Fruit fly (Drosophila melanogaster): ENCODE measurements around the gene CG11964.

The CG11964 gene

DNA sequence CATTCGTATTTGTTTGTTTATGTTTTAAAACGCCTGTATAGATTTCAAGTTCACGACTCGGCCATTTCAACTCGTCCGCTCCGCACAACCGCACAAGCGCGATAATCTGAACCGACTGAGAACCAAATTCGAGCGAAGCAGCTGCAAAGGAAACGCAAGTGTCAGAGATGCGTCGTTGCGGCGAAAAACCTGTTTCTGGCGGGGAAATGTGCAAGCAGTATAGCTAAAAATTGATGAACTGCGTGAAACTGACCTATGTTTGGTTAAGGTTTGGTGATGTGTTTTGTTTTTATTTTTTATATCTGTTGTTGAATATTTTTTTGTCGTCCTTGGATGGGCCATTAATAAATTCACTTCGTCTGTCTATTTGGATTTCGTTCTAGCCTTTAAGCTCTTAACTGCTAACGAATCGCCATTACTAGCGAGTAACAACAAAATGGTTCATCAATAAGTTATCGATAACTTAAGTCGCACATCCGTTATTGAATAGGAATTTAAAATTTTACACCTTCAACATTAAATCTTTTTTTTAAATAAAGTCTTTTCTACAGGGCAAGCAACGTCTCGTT, 13.0 kb downstream of the CG11964 start, which contains the start of gene pyd (continued):
- TF ChIP-seq Hr3 (GFP tag; optimal IDR thresholded peaks at IDR 0.05) (peak; percentile 58), CG12071 (GFP tag; optimal IDR thresholded peaks at IDR 0.05) (peak; percentile 25), ro (GFP tag; IDR thresholded peaks at IDR 0.05) (no peak), CG12659 (GFP tag; optimal IDR thresholded peaks at IDR 0.05) (peak; percentile 67), eyg (GFP tag; optimal IDR thresholded peaks at IDR 0.05) (peak; percentile 68), CG12219 (GFP tag; optimal IDR thresholded peaks at IDR 0.05) (peak; percentile 38), CG13624 (GFP tag; optimal IDR thresholded peaks at IDR 0.05) (peak; percentile 71), Dll (GFP tag; IDR thresholded peaks at IDR 0.05; ENCODE audit: partially characterized antibody) (peak; percentile 69), Camta (GFP tag; optimal IDR thresholded peaks at IDR 0.05) (peak; percentile 65), Aef1 (GFP tag; IDR thresholded peaks at IDR 0.05) (0 out of 3 replicates have a peak, but pooled peaks have one; percentile 22), Dip2 (GFP tag; IDR thresholded peaks at IDR 0.05) (no peak), CG10979 (tag; optimal IDR thresholded peaks at IDR 0.05) (peak; percentile 49), jing (GFP tag; optimal IDR thresholded peaks at IDR 0.05) (no peak), klu (GFP tag; IDR thresholded peaks at IDR 0.05) (no peak), CG3847 (GFP tag; IDR thresholded peaks at IDR 0.05) (peak; percentile 58), gfzf (GFP tag; optimal IDR thresholded peaks at IDR 0.05) (peak; percentile 30), ems (GFP tag; optimal IDR thresholded peaks at IDR 0.05) (peak; percentile 71), CG7357 (GFP tag; IDR thresholded peaks at IDR 0.05) (no peak), CG2129 (GFP tag; IDR thresholded peaks at IDR 0.05; ENCODE audit: partially characterized antibody) (no peak), dan (GFP tag; IDR thresholded peaks at IDR 0.05) (no peak), esg (GFP tag; conservative IDR thresholded peaks at IDR 0.05) (no peak), CG13287 (GFP tag; IDR thresholded peaks at IDR 0.05; ENCODE audit: partially characterized antibody) (peak; percentile 66), schlank (tag; optimal IDR thresholded peaks at IDR 0.05) (peak; percentile 40), CG8924 (tag; optimal IDR thresholded peaks at IDR 0.05) (peak; percentile 80), CG12299 (tag; optimal IDR thresholded peaks at IDR 0.05) (peak; percentile 49), Poxn (GFP tag; IDR thresholded peaks at IDR 0.05) (no peak), CG11695 (GFP tag; IDR thresholded peaks at IDR 0.05) (peak; percentile 53), CG7745 (tag; optimal IDR thresholded peaks at IDR 0.05) (no peak), pros (GFP tag; optimal IDR thresholded peaks at IDR 0.05) (peak; percentile 63), Stat92E (GFP tag; optimal IDR thresholded peaks at IDR 0.05) (peak in 1 of 3 experiments; percentile 83), CG11560 (tag; IDR thresholded peaks at IDR 0.05) (no peak), fru (optimal IDR thresholded peaks at IDR 0.05) (no peak), Hmr (GFP tag; optimal IDR thresholded peaks at IDR 0.05) (peak; percentile 79), CG15696 (tag; optimal IDR thresholded peaks at IDR 0.05) (peak; percentile 39), crol (GFP tag; IDR thresholded peaks at IDR 0.05) (0 out of 2 replicates have a peak, but pooled peaks have one; percentile 30), H15 (GFP tag; IDR thresholded peaks at IDR 0.05) (no peak), CG32532 (GFP tag; IDR thresholded peaks at IDR 0.05) (peak; percentile 53; the same call in 1 of the 2 replicates), CG14441 (GFP tag; IDR thresholded peaks at IDR 0.05) (peak; percentile 46; the same call in 1 of the 2 replicates), CG10321 (GFP tag; IDR thresholded peaks at IDR 0.05) (no peak), chinmo (GFP tag; IDR thresholded peaks at IDR 0.05; ENCODE audit: partially characterized antibody) (peak; percentile 85), CG10959 (GFP tag; IDR thresholded peaks at IDR 0.05) (0 out of 2 replicates have a peak, but pooled peaks have one; percentile 5), CG16813 (GFP tag; IDR thresholded peaks at IDR 0.05; ENCODE audit: partially characterized antibody) (peak; percentile 48; the same call in 2 of the 3 replicates), CG10267 (tag; optimal IDR thresholded peaks at IDR 0.05) (peak; percentile 76), Doc2 (GFP tag; IDR thresholded peaks at IDR 0.05) (no peak), Awh (GFP tag; IDR thresholded peaks at IDR 0.05) (peak; percentile 58; the same call in 1 of the 2 replicates), Atf3 (GFP tag; optimal IDR thresholded peaks at IDR 0.05) (peak; percentile 46), CG6175 (GFP tag; IDR thresholded peaks at IDR 0.05) (no peak), CG8944 (GFP tag; optimal IDR thresholded peaks at IDR 0.05) (peak; percentile 70), tgo (GFP tag; IDR thresholded peaks at IDR 0.05) (peak; percentile 17; the same call in 1 of the 3 replicates), CG14014 (GFP tag; IDR thresholded peaks at IDR 0.05) (peak; percentile 39; the same call in 1 of the 2 replicates)

All from whole organism, embryonic.